Worm (Caenorhabditis elegans) whole organism, early embryonic: ENCODE data around the gene plg-1.

Experiments used
- B0310.2 ChIP-seq: sonication (generic microtip); optimal IDR thresholded peaks from 2 replicates; lab custom pipeline; 2016; ENCODE audit warnings: mild to moderate bottlenecking, missing genetic modification characterization, missing compliant biosample characterization
- F13C5.2 ChIP-seq: sonication (generic microtip); optimal IDR thresholded peaks from 2 replicates; lab custom pipeline; 2017; ENCODE audit warnings: mild to moderate bottlenecking, missing genetic modification characterization, inconsistent platforms, missing compliant biosample characterization
- ama-1 ChIP-seq: fragments of 150-350 bp; optimal IDR thresholded peaks from 2 replicates; lab custom pipeline; 2014
- ceh-36 ChIP-seq: sonication (generic microtip); optimal IDR thresholded peaks from 2 replicates; lab custom pipeline; 2016; ENCODE audit warnings: missing genetic modification characterization, inconsistent platforms, missing compliant biosample characterization
- ets-7 ChIP-seq: sonication (generic microtip); optimal IDR thresholded peaks from 2 replicates; lab custom pipeline; 2016; ENCODE audit warnings: missing genotype, missing genetic modification characterization, missing compliant biosample characterization
- flt-1 ChIP-seq: fragments of 200-800 bp; sonication (Bioruptor generic); IDR thresholded peaks from 2 replicates; pipeline ENCODE4 v1.3.6; 2022; ENCODE audit warnings: missing genetic modification characterization, missing compliant biosample characterization
- hmg-4 ChIP-seq: fragments of 200-800 bp; sonication (Bioruptor generic); optimal IDR thresholded peaks from 2 replicates; lab custom pipeline; 2018; ENCODE audit warnings: mild to moderate bottlenecking, missing genetic modification characterization, missing compliant biosample characterization
- hnd-1 ChIP-seq: sonication (generic microtip); optimal IDR thresholded peaks from 2 replicates; lab custom pipeline; 2016; ENCODE audit warnings: missing genetic modification characterization, missing compliant biosample characterization
- sea-1 ChIP-seq: fragments of 200-800 bp; sonication (Bioruptor generic); conservative IDR thresholded peaks from 2 replicates; pipeline ENCODE4 v1.3.6; 2022; ENCODE audit warnings: missing genetic modification characterization, missing compliant biosample characterization
- tra-4 ChIP-seq: sonication (generic microtip); optimal IDR thresholded peaks from 2 replicates; lab custom pipeline; 2017; ENCODE audit warnings: missing genetic modification characterization, missing compliant biosample characterization

DNA sequence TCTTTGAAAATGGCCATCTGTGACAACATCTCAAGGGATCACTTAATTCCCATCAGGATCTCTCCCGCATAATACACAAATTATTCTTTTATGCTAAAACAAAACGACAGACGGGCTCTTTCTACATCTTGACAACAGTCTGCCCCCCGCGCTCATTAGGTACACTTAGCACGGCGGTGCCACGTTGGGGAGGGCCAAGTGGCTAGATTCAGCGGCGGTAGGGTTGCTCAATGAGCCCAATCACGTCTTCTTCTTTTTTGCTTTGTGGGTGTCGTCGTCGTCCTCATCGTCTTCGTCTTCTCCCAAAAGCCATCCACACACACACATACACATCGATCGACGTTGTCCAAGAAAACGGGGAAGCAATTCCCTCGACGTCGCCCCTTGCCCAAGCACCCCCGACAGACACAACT lies 21.0 kb downstream of the plg-1 start:
- TF ChIP-seq F13C5.2 (tag; lab: Kevin White, UChicago) (no peak), ama-1 (lab: Kevin White, UChicago) (no peak), tra-4 (no peak), sea-1 (GFP tag; lab: Robert Waterston, UW) (no peak), hmg-4 (GFP tag; lab: Kevin White, UChicago) (peak; percentile 33), ceh-36 (no peak), B0310.2 (tag; lab: Kevin White, UChicago) (no peak), flt-1 (GFP tag; lab: Robert Waterston, UW) (no peak), ets-7 (tag; lab: Kevin White, UChicago) (no peak), hnd-1 (tag; lab: Kevin White, UChicago) (no peak)
